Worm (Caenorhabditis elegans) whole organism, L2 larva: ENCODE results near the gene Y38F1A.4.

Experiments used
- C34F6.9 ChIP-seq: fragments of 150-350 bp; optimal IDR thresholded peaks from 2 replicates; lab custom pipeline; 2014; ENCODE audit warnings: missing biosample characterization, missing genetic modification characterization
- F13H6.1 ChIP-seq: sonication (generic microtip); optimal IDR thresholded peaks from 2 replicates; lab custom pipeline; 2016; ENCODE audit warnings: missing genetic modification characterization, missing compliant biosample characterization
- Y55F3AM.14 ChIP-seq: fragments of 200-800 bp; sonication (Bioruptor generic); optimal IDR thresholded peaks from 2 replicates; lab custom pipeline; 2018; ENCODE audit warnings: mild to moderate bottlenecking, missing genetic modification characterization, missing compliant biosample characterization
- ZK546.5 ChIP-seq: sonication (generic microtip); optimal IDR thresholded peaks from 2 replicates; lab custom pipeline; 2017; ENCODE audit warnings: missing biosample characterization, missing genetic modification characterization
- alr-1 ChIP-seq: fragments of 150-350 bp; optimal IDR thresholded peaks from 2 replicates; lab custom pipeline; 2014; ENCODE audit warnings: missing biosample characterization, missing genetic modification characterization
- ama-1 ChIP-seq: fragments of 150-350 bp; optimal IDR thresholded peaks from 2 replicates; lab custom pipeline; 2018; ENCODE audit warnings: inconsistent platforms
- blmp-1 ChIP-seq: sonication (generic microtip); optimal IDR thresholded peaks from 2 replicates; lab custom pipeline; 2017; ENCODE audit warnings: missing genetic modification characterization, mild to moderate bottlenecking, missing compliant biosample characterization, antibody characterized with exemption, moderate library complexity; ENCODE audit not compliant: insufficient read depth
- ceh-16 ChIP-seq: fragments of 150-350 bp; optimal IDR thresholded peaks from 2 replicates; lab custom pipeline; 2014; ENCODE audit warnings: missing biosample characterization, missing genetic modification characterization
- ceh-82 ChIP-seq: fragments of 150-350 bp; optimal IDR thresholded peaks from 2 replicates; lab custom pipeline; 2014; ENCODE audit warnings: missing biosample characterization, missing genetic modification characterization
- crh-2 ChIP-seq: sonication (generic microtip); optimal IDR thresholded peaks from 2 replicates; lab custom pipeline; 2017; ENCODE audit warnings: missing biosample characterization, missing genetic modification characterization
- elt-3 ChIP-seq: sonication (generic microtip); optimal IDR thresholded peaks from 2 replicates; lab custom pipeline; 2017; ENCODE audit warnings: missing biosample characterization, missing genetic modification characterization
- fos-1 ChIP-seq: fragments of 150-350 bp; optimal IDR thresholded peaks from 2 replicates; lab custom pipeline; 2014; ENCODE audit warnings: missing biosample characterization, missing genetic modification characterization
- gmeb-1 ChIP-seq: fragments of 150-350 bp; optimal IDR thresholded peaks from 2 replicates; lab custom pipeline; 2014; ENCODE audit warnings: missing biosample characterization, missing genetic modification characterization
- lin-11 ChIP-seq: fragments of 150-350 bp; sonication (generic microtip); optimal IDR thresholded peaks from 2 replicates; lab custom pipeline; 2014; ENCODE audit warnings: missing biosample characterization, missing genetic modification characterization, inconsistent platforms, mixed read lengths
- lin-13 ChIP-seq: fragments of 150-350 bp; optimal IDR thresholded peaks from 2 replicates; lab custom pipeline; 2014; ENCODE audit warnings: missing biosample characterization, missing genetic modification reagents, missing genetic modification characterization
- lin-39 ChIP-seq: fragments of 150-350 bp; optimal IDR thresholded peaks from 2 replicates; lab custom pipeline; 2014; ENCODE audit warnings: missing biosample characterization, missing genetic modification reagents, missing genetic modification characterization
- mab-5 ChIP-seq: fragments of 150-350 bp; optimal IDR thresholded peaks from 2 replicates; lab custom pipeline; 2014; ENCODE audit warnings: missing biosample characterization, missing genetic modification characterization
- mbf-1 ChIP-seq: sonication (generic microtip); optimal IDR thresholded peaks from 2 replicates; lab custom pipeline; 2017; ENCODE audit warnings: missing biosample characterization, missing genetic modification characterization
- mdl-1 ChIP-seq, 2 experiments: fragments of 150-350 bp in 1 of 2; sonication (generic microtip) in 1 of 2; optimal IDR thresholded peaks; 2 replicates each; lab custom pipeline; 2017; ENCODE audit warnings: missing biosample characterization in 2 of 2, missing genetic modification characterization in 2 of 2
- nhr-10 ChIP-seq: sonication (generic microtip); optimal IDR thresholded peaks from 2 replicates; lab custom pipeline; 2017; ENCODE audit warnings: missing biosample characterization, missing genetic modification characterization
- nhr-12 ChIP-seq: fragments of 150-350 bp; optimal IDR thresholded peaks from 2 replicates; lab custom pipeline; 2014; ENCODE audit warnings: missing biosample characterization, missing genetic modification characterization
- nhr-129 ChIP-seq: fragments of 150-350 bp; optimal IDR thresholded peaks from 2 replicates; lab custom pipeline; 2014; ENCODE audit warnings: missing biosample characterization, missing genetic modification characterization
- nhr-21 ChIP-seq: fragments of 150-350 bp; optimal IDR thresholded peaks from 2 replicates; lab custom pipeline; 2014; ENCODE audit warnings: missing biosample characterization, missing genetic modification characterization
- nhr-23 ChIP-seq: fragments of 150-350 bp; optimal IDR thresholded peaks from 2 replicates; lab custom pipeline; 2014; ENCODE audit warnings: missing biosample characterization, missing genetic modification reagents, missing genetic modification characterization
- nhr-237 ChIP-seq: fragments of 150-350 bp; optimal IDR thresholded peaks from 2 replicates; lab custom pipeline; 2014; ENCODE audit warnings: missing biosample characterization, missing genetic modification characterization
- nhr-25 ChIP-seq: fragments of 150-350 bp; sonication (generic microtip); optimal IDR thresholded peaks from 3 replicates; lab custom pipeline; 2014; ENCODE audit warnings: missing biosample characterization, missing genetic modification characterization
- nhr-6 ChIP-seq: fragments of 150-350 bp; optimal IDR thresholded peaks from 2 replicates; lab custom pipeline; 2014; ENCODE audit warnings: missing biosample characterization, missing genetic modification characterization
- peb-1 ChIP-seq: fragments of 150-350 bp; optimal IDR thresholded peaks from 2 replicates; lab custom pipeline; 2014; ENCODE audit warnings: missing biosample characterization, missing genetic modification characterization
- sem-4 ChIP-seq: fragments of 150-350 bp; optimal IDR thresholded peaks from 2 replicates; lab custom pipeline; 2014; ENCODE audit warnings: missing biosample characterization, missing genetic modification reagents, missing genetic modification characterization
- skn-1 ChIP-seq: sonication (generic microtip); optimal IDR thresholded peaks from 2 replicates; lab custom pipeline; 2017; ENCODE audit warnings: missing biosample characterization, missing genetic modification characterization
- sma-3 ChIP-seq: sonication (generic microtip); optimal IDR thresholded peaks from 2 replicates; lab custom pipeline; 2016; ENCODE audit warnings: missing genetic modification reagents, missing genetic modification characterization, missing compliant biosample characterization
- sma-9 ChIP-seq, 2 experiments: fragments of 150-350 bp in 1 of 2; sonication (generic microtip) in 1 of 2; optimal IDR thresholded peaks; 2 replicates each; lab custom pipeline; 2014 to 2016; ENCODE audit warnings: missing genetic modification characterization in 2 of 2, mild to moderate bottlenecking in 1 of 2, missing biosample characterization in 1 of 2, missing compliant biosample characterization in 1 of 2, missing genetic modification reagents in 1 of 2, moderate library complexity in 1 of 2
- snpc-4 ChIP-seq: fragments of 150-350 bp; optimal IDR thresholded peaks from 2 replicates; lab custom pipeline; 2014; ENCODE audit warnings: missing biosample characterization, missing genetic modification characterization
- unc-39 ChIP-seq: fragments of 150-350 bp; optimal IDR thresholded peaks from 2 replicates; lab custom pipeline; 2014; ENCODE audit warnings: missing biosample characterization, missing genetic modification characterization
- unc-55 ChIP-seq: fragments of 150-350 bp; sonication (generic microtip); optimal IDR thresholded peaks from 3 replicates; lab custom pipeline; 2014; ENCODE audit warnings: missing biosample characterization, missing genetic modification reagents, missing genetic modification characterization
- unc-62 ChIP-seq: fragments of 150-350 bp; optimal IDR thresholded peaks from 2 replicates; lab custom pipeline; 2014; ENCODE audit warnings: missing biosample characterization, missing genetic modification reagents, missing genetic modification characterization
- zag-1 ChIP-seq: fragments of 150-350 bp; optimal IDR thresholded peaks from 2 replicates; lab custom pipeline; 2014; ENCODE audit warnings: missing biosample characterization, missing genetic modification characterization
- ztf-1 ChIP-seq: fragments of 200-800 bp; sonication (Bioruptor generic); conservative IDR thresholded peaks from 2 replicates; pipeline ENCODE4 v1.3.6; 2022; ENCODE audit warnings: missing genetic modification characterization, missing compliant biosample characterization
- ztf-11 ChIP-seq: sonication (generic microtip); optimal IDR thresholded peaks from 2 replicates; lab custom pipeline; 2017; ENCODE audit warnings: missing biosample characterization, missing genetic modification characterization

Y38F1A.4 gene

ce11 chrII:12942496-12942895, 27.0 kb downstream of the Y38F1A.4 start:
- TF ChIP-seq ztf-1 (GFP tag; lab: Robert Waterston, UW) (no peak), peb-1 (tag; lab: Kevin White, UChicago) (no peak), unc-62 (GFP tag; lab: Kevin White, UChicago) (no peak), elt-3 (tag; lab: Kevin White, UChicago) (no peak), blmp-1 (no peak), alr-1 (tag; lab: Kevin White, UChicago) (no peak), ZK546.5 (tag; lab: Kevin White, UChicago) (no peak), nhr-6 (tag; lab: Kevin White, UChicago) (no peak), ztf-11 (tag; lab: Kevin White, UChicago) (no peak), Y55F3AM.14 (GFP tag; lab: Kevin White, UChicago) (no peak), skn-1 (tag; lab: Kevin White, UChicago) (no peak), ceh-82 (tag; lab: Kevin White, UChicago) (no peak), crh-2 (tag; lab: Kevin White, UChicago) (no peak), F13H6.1 (no peak), lin-13 (GFP tag; lab: Kevin White, UChicago) (no peak), nhr-25 (no peak)
- TF ChIP-seq, all 48 proteins: peak for 0

ce11 chrII:12939801-12940200, 29.7 kb downstream of the Y38F1A.4 start, which contains the start of gene arrd-10:
Gene arrd-10, plus strand, starts transcription at chrII:12940101.
- TF ChIP-seq F13H6.1, result no peak
- no peak for TF ChIP-seq ama-1 (lab: Kevin White, UChicago)
- no peak for TF ChIP-seq gmeb-1 (tag; lab: Kevin White, UChicago)
- TF ChIP-seq ztf-1 (GFP tag; lab: Robert Waterston, UW), result no peak
- TF ChIP-seq C34F6.9 (tag; lab: Kevin White, UChicago), result no peak
- TF ChIP-seq sem-4 (tag; lab: Kevin White, UChicago), result no peak
- TF ChIP-seq snpc-4 (tag; lab: Kevin White, UChicago), result no peak
- TF ChIP-seq blmp-1, result no peak
- TF ChIP-seq nhr-129 (tag; lab: Kevin White, UChicago), result no peak
- no peak for TF ChIP-seq lin-11 (tag; lab: Kevin White, UChicago)
- TF ChIP-seq ceh-16 (tag; lab: Kevin White, UChicago), result no peak

DNA sequence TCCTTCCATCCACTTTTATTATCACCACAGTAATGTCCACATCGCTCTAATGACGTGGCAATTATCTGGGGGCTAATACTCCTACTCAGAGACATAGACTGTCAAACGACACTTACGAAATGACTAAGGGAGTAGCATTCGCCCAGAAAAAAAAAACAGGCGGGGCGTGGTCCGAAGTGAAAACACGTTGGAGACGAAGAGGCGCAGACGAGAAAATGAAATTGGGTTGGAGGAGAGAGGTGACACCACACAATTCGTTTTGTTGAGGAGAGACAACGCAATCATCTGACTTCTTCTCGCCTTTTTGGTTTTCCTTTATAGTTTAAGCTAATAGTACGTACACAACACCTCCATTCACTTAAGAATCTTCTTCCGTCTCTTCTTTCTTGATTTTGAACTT, 30.4 kb downstream of the Y38F1A.4 start:
- TF ChIP-seq nhr-25 (peak; percentile 21), ceh-82 (tag; lab: Kevin White, UChicago) (no peak), blmp-1 (peak; percentile 26), crh-2 (tag; lab: Kevin White, UChicago) (peak; percentile 8), zag-1 (tag; lab: Kevin White, UChicago) (no peak), sem-4 (tag; lab: Kevin White, UChicago) (peak; percentile 23), fos-1 (tag; lab: Kevin White, UChicago) (peak; percentile 26), sma-3 (peak; percentile 1)
- TF ChIP-seq, all 48 proteins: peak for 6

ce11 chrII:12935259-12935658, 34.3 kb downstream of the Y38F1A.4 start, which contains the start of gene lips-9:
Gene lips-9, minus strand, starts transcription at chrII:12935359.
- TF ChIP-seq F13H6.1 (no peak), nhr-10 (tag; lab: Kevin White, UChicago) (no peak), nhr-23 (no peak), gmeb-1 (tag; lab: Kevin White, UChicago) (no peak), unc-39 (tag; lab: Kevin White, UChicago) (no peak), fos-1 (tag; lab: Kevin White, UChicago) (no peak), ZK546.5 (tag; lab: Kevin White, UChicago) (no peak), elt-3 (tag; lab: Kevin White, UChicago) (no peak), mbf-1 (tag; lab: Kevin White, UChicago) (no peak), alr-1 (tag; lab: Kevin White, UChicago) (no peak), sma-3 (no peak), ceh-82 (tag; lab: Kevin White, UChicago) (no peak), blmp-1 (no peak), lin-39 (no peak), unc-62 (GFP tag; lab: Kevin White, UChicago) (no peak), nhr-21 (no peak)

DNA sequence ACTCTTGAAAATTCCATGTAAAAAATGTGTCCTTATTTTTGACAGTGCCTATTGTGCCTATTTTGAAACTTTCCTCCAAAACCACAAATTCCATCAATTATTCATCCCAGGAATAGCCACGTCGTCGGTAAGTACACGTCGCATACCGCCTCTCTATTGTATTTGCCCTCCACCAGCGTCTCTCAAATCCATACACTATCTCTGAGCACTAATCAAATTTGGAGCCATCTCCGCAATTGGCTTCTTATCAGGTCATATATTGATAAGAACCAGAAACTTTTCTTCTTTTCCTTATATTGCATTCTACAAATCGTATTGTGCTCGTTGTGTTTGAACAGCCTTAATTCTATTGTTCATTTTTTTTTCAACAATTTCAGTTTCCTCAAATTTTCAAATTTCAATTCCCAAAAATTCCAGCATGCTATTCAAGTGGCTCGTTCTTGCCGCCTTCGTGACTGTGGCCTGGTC, 38.0 kb downstream of the Y38F1A.4 start, which contains the start of gene dct-18:
Gene dct-18, plus strand, starts transcription at position 418 of the 468 bp plus-strand sequence.
- TF ChIP-seq ama-1 (lab: Kevin White, UChicago) (no peak), sma-9 (GFP tag; optimal IDR thresholded peaks at IDR 0.05; lab: Kevin White, UChicago) (peak; percentile 18), sma-9 (tag; optimal IDR thresholded peaks at IDR 0.05; lab: Kevin White, UChicago) (no peak), Y55F3AM.14 (GFP tag; lab: Kevin White, UChicago) (no peak), unc-39 (tag; lab: Kevin White, UChicago) (no peak), fos-1 (tag; lab: Kevin White, UChicago) (peak; percentile 81), sem-4 (tag; lab: Kevin White, UChicago) (no peak), unc-62 (GFP tag; lab: Kevin White, UChicago) (no peak), lin-11 (tag; lab: Kevin White, UChicago) (no peak), nhr-237 (tag; lab: Kevin White, UChicago) (no peak), blmp-1 (no peak), elt-3 (tag; lab: Kevin White, UChicago) (no peak), peb-1 (tag; lab: Kevin White, UChicago) (no peak), lin-39 (no peak), nhr-129 (tag; lab: Kevin White, UChicago) (no peak), nhr-12 (tag; lab: Kevin White, UChicago) (no peak), unc-55 (no peak), F13H6.1 (no peak), mdl-1 (tag; optimal IDR thresholded peaks at IDR 0.05; lab: Kevin White, UChicago) (no peak), crh-2 (tag; lab: Kevin White, UChicago) (peak; percentile 85), nhr-10 (tag; lab: Kevin White, UChicago) (no peak), mab-5 (tag; lab: Kevin White, UChicago) (no peak)
